Fruit fly (Drosophila melanogaster) whole organism, embryonic: ENCODE measurements around the gene CG2124.

Experiments used
- ATbp ChIP-seq: fragments of 200-800 bp; sonication (Bioruptor generic); optimal IDR thresholded peaks from 2 replicates; lab custom pipeline; 2017; ENCODE audit warnings: missing biosample characterization, mild to moderate bottlenecking, missing genetic modification characterization, missing genetic modification reagents
- Asciz ChIP-seq: fragments of 200-800 bp; sonication (Bioruptor generic); optimal IDR thresholded peaks from 2 replicates; lab custom pipeline; 2017; ENCODE audit warnings: missing biosample characterization, mild to moderate bottlenecking, missing genetic modification characterization, missing genetic modification reagents
- Atf-2 ChIP-seq: fragments of 200-800 bp; sonication (Bioruptor generic); optimal IDR thresholded peaks from 2 replicates; lab custom pipeline; 2016; ENCODE audit warnings: missing biosample characterization, missing genetic modification characterization
- Atf6 ChIP-seq: fragments of 200-800 bp; sonication (Bioruptor generic); IDR thresholded peaks from 2 replicates; pipeline ENCODE4 v1.3.6; 2022; ENCODE audit warnings: missing biosample characterization, missing genetic modification characterization
- CG13424 ChIP-seq: fragments of 200-800 bp; sonication (Bioruptor generic); optimal IDR thresholded peaks from 2 replicates; lab custom pipeline; 2019; ENCODE audit warnings: missing biosample characterization, mild to moderate bottlenecking, missing genetic modification characterization, moderate library complexity
- CG14014 ChIP-seq: fragments of 200-800 bp; sonication (Bioruptor generic); IDR thresholded peaks from 2 replicates; pipeline ENCODE4 v1.3.6; 2022; ENCODE audit warnings: missing biosample characterization, missing genetic modification characterization
- CG14441 ChIP-seq: fragments of 200-800 bp; sonication (Bioruptor generic); IDR thresholded peaks from 2 replicates; pipeline ENCODE4 v1.3.6; 2022; ENCODE audit warnings: missing biosample characterization, missing genetic modification characterization
- CG16813 ChIP-seq: fragments of 200-800 bp; sonication (Bioruptor generic); IDR thresholded peaks from 3 replicates; pipeline ENCODE4 v1.3.6; 2022; ENCODE audit warnings: missing biosample characterization, missing genetic modification characterization; ENCODE audit not compliant: partially characterized antibody
- CG18262 ChIP-seq: fragments of 200-800 bp; optimal IDR thresholded peaks from 3 replicates; lab custom pipeline; 2019; ENCODE audit warnings: missing biosample characterization, mild to moderate bottlenecking, missing genetic modification characterization, moderate library complexity
- CG2199 ChIP-seq: fragments of 200-800 bp; sonication (Bioruptor generic); IDR thresholded peaks from 3 replicates; pipeline ENCODE4 v1.3.6; 2022; ENCODE audit warnings: missing biosample characterization, missing genetic modification characterization
- CG2678 ChIP-seq: fragments of 200-800 bp; sonication (Bioruptor generic); optimal IDR thresholded peaks from 3 replicates; lab custom pipeline; 2019; ENCODE audit warnings: missing biosample characterization, mild to moderate bottlenecking, missing genetic modification characterization, moderate library complexity
- CG3847 ChIP-seq: fragments of 200-800 bp; sonication (Bioruptor generic); IDR thresholded peaks from 2 replicates; pipeline ENCODE4 v1.3.6; 2022; ENCODE audit warnings: missing biosample characterization, missing genetic modification characterization
- CG4328 ChIP-seq: fragments of 200-800 bp; sonication (Bioruptor generic); optimal IDR thresholded peaks from 3 replicates; lab custom pipeline; 2017; ENCODE audit warnings: missing biosample characterization, missing genetic modification reagents, missing genetic modification characterization
- CG6254 ChIP-seq: fragments of 200-800 bp; sonication (Bioruptor generic); optimal IDR thresholded peaks from 3 replicates; lab custom pipeline; 2017; ENCODE audit warnings: mild to moderate bottlenecking, missing biosample characterization, missing genetic modification reagents, missing genetic modification characterization
- CG6683 ChIP-seq: fragments of 200-800 bp; sonication (Bioruptor generic); optimal IDR thresholded peaks from 2 replicates; lab custom pipeline; 2017; ENCODE audit warnings: missing biosample characterization, mild to moderate bottlenecking, missing genetic modification characterization, missing genetic modification reagents
- CG6765 ChIP-seq: fragments of 200-800 bp; sonication (Bioruptor generic); optimal IDR thresholded peaks from 3 replicates; lab custom pipeline; 2017; ENCODE audit warnings: missing biosample characterization, mild to moderate bottlenecking, missing genetic modification characterization
- CG7271 ChIP-seq: fragments of 200-800 bp; sonication (Bioruptor generic); optimal IDR thresholded peaks from 2 replicates; lab custom pipeline; 2018; ENCODE audit warnings: missing biosample characterization, mild to moderate bottlenecking, missing genetic modification characterization, moderate library complexity
- CG9437 ChIP-seq: fragments of 200-800 bp; sonication (Bioruptor generic); optimal IDR thresholded peaks from 2 replicates; lab custom pipeline; 2018; ENCODE audit warnings: missing biosample characterization, mild to moderate bottlenecking, missing genetic modification characterization
- D19A ChIP-seq: fragments of 200-800 bp; optimal IDR thresholded peaks from 3 replicates; lab custom pipeline; 2019; ENCODE audit warnings: missing biosample characterization, mild to moderate bottlenecking, missing genetic modification characterization, moderate library complexity
- Dref ChIP-seq: fragments of 200-800 bp; sonication (Bioruptor generic); IDR thresholded peaks from 2 replicates; pipeline ENCODE4 v1.3.6; 2022; ENCODE audit warnings: missing biosample characterization, missing genetic modification characterization
- Hr51 ChIP-seq, 2 experiments: fragments of 200-800 bp; sonication (Bioruptor generic); optimal IDR thresholded peaks; 2 replicates in 1 of 2; 3 replicates in 1 of 2; lab custom pipeline; 2016 to 2018; ENCODE audit warnings: missing biosample characterization in 2 of 2, missing genetic modification characterization in 2 of 2, mild to moderate bottlenecking in 1 of 2, moderate library complexity in 1 of 2
- Hsf ChIP-seq: fragments of 200-800 bp; sonication (Bioruptor generic); optimal IDR thresholded peaks from 3 replicates; lab custom pipeline; 2016; ENCODE audit warnings: missing biosample characterization, missing genetic modification characterization
- Lpt ChIP-seq: fragments of >200 bp; optimal IDR thresholded peaks from 2 replicates; lab custom pipeline; 2018; ENCODE audit warnings: missing biosample characterization, missing genetic modification characterization
- MTF-1 ChIP-seq: fragments of 200-800 bp; sonication (Bioruptor generic); optimal IDR thresholded peaks from 2 replicates; lab custom pipeline; 2018; ENCODE audit warnings: missing biosample characterization, mild to moderate bottlenecking, missing genetic modification characterization, borderline replicate concordance
- Mad ChIP-seq: fragments of 200-800 bp; sonication (Bioruptor generic); optimal IDR thresholded peaks from 2 replicates; lab custom pipeline; 2016; ENCODE audit warnings: missing biosample characterization, missing genetic modification characterization
- Meics ChIP-seq: fragments of 200-800 bp; sonication (Bioruptor generic); optimal IDR thresholded peaks from 2 replicates; lab custom pipeline; 2017; ENCODE audit warnings: missing biosample characterization, mild to moderate bottlenecking, missing genetic modification characterization
- Myb ChIP-seq: fragments of 200-800 bp; sonication (Bioruptor generic); optimal IDR thresholded peaks from 2 replicates; lab custom pipeline; 2016; ENCODE audit warnings: missing biosample characterization, missing genetic modification characterization
- NfI ChIP-seq: fragments of 200-800 bp; sonication (Bioruptor generic); optimal IDR thresholded peaks from 3 replicates; lab custom pipeline; 2018; ENCODE audit warnings: missing biosample characterization, mild to moderate bottlenecking, missing genetic modification characterization, moderate library complexity
- Opbp ChIP-seq: fragments of 200-800 bp; sonication (Bioruptor generic); IDR thresholded peaks from 3 replicates; pipeline ENCODE4 v1.3.6; 2022; ENCODE audit warnings: missing biosample characterization, missing genetic modification characterization; ENCODE audit not compliant: partially characterized antibody
- Sry-β ChIP-seq: fragments of 200-800 bp; sonication (Bioruptor generic); optimal IDR thresholded peaks from 2 replicates; lab custom pipeline; 2018; ENCODE audit warnings: missing biosample characterization, mild to moderate bottlenecking, missing genetic modification characterization, moderate library complexity
- TFAM ChIP-seq: fragments of 200-800 bp; sonication (Bioruptor generic); optimal IDR thresholded peaks from 2 replicates; lab custom pipeline; 2017; ENCODE audit warnings: missing biosample characterization, missing genetic modification characterization, inconsistent platforms
- amos ChIP-seq: fragments of 200-800 bp; sonication (Bioruptor generic); IDR thresholded peaks from 2 replicates; pipeline ENCODE4 v1.3.6; 2022; ENCODE audit warnings: missing biosample characterization, missing genetic modification characterization; ENCODE audit not compliant: partially characterized antibody
- ap ChIP-seq: fragments of 200-800 bp; sonication (Bioruptor generic); IDR thresholded peaks from 2 replicates; pipeline ENCODE4 v1.3.6; 2022; ENCODE audit warnings: missing biosample characterization, missing genetic modification characterization
- bsh ChIP-seq, 2 experiments: fragments of 200-800 bp; sonication (Bioruptor generic); optimal IDR thresholded peaks; 2 replicates each; lab custom pipeline; 2017 to 2018; ENCODE audit warnings: mild to moderate bottlenecking in 2 of 2, missing biosample characterization in 2 of 2, missing genetic modification characterization in 2 of 2, moderate library complexity in 1 of 2
- dimm ChIP-seq: fragments of 200-800 bp; sonication (Bioruptor generic); IDR thresholded peaks from 2 replicates; pipeline ENCODE4 v1.3.6; 2022; ENCODE audit warnings: missing biosample characterization, missing genetic modification characterization
- fd64A ChIP-seq: fragments of 200-800 bp; sonication (Bioruptor generic); optimal IDR thresholded peaks from 3 replicates; lab custom pipeline; 2018; ENCODE audit warnings: missing biosample characterization, mild to moderate bottlenecking, missing genetic modification characterization
- kni ChIP-seq: fragments of 200-800 bp; sonication (Bioruptor generic); optimal IDR thresholded peaks from 3 replicates; lab custom pipeline; 2017; ENCODE audit warnings: mild to moderate bottlenecking, missing biosample characterization, missing genetic modification reagents, missing genetic modification characterization
- lbe ChIP-seq: fragments of 200-800 bp; sonication (Bioruptor generic); optimal IDR thresholded peaks from 2 replicates; lab custom pipeline; 2016; ENCODE audit warnings: missing biosample characterization, mild to moderate bottlenecking, missing genetic modification characterization
- lilli ChIP-seq: fragments of 200-800 bp; sonication (Bioruptor generic); optimal IDR thresholded peaks from 3 replicates; lab custom pipeline; 2016; ENCODE audit warnings: missing biosample characterization, missing genetic modification characterization
- lola ChIP-seq, 3 experiments: fragments of >200 bp in 2 of 3; fragments of 200-800 bp in 1 of 3; sonication (Bioruptor generic) in 1 of 3; optimal IDR thresholded peaks; 2 replicates each; lab custom pipeline; 2017 to 2019; ENCODE audit warnings: missing biosample characterization in 3 of 3, missing genetic modification characterization in 3 of 3, mild to moderate bottlenecking in 1 of 3, moderate library complexity in 1 of 3
- odd ChIP-seq: fragments of 200-800 bp; sonication (Bioruptor generic); optimal IDR thresholded peaks from 2 replicates; lab custom pipeline; 2017; ENCODE audit warnings: missing biosample characterization, mild to moderate bottlenecking, missing genetic modification characterization
- prd ChIP-seq, 3 experiments: fragments of >200 bp in 2 of 3; fragments of 200-800 bp in 1 of 3; sonication (Bioruptor generic) in 1 of 3; optimal IDR thresholded peaks in 2 of 3; IDR thresholded peaks in 1 of 3; 2 replicates in 2 of 3; 3 replicates in 1 of 3; pipeline versions ENCODE4 v1.3.6 to Lab custom; 2017 to 2022; ENCODE audit warnings: missing biosample characterization in 1 of 3, missing genetic modification characterization in 1 of 3
- repo ChIP-seq: fragments of 200-800 bp; sonication (Bioruptor generic); optimal IDR thresholded peaks from 2 replicates; lab custom pipeline; 2016; ENCODE audit warnings: missing biosample characterization, missing genetic modification characterization
- seq ChIP-seq: fragments of 200-800 bp; sonication (Bioruptor generic); IDR thresholded peaks from 2 replicates; pipeline ENCODE4 v1.3.6; 2022; ENCODE audit warnings: missing biosample characterization, missing genetic modification characterization
- tio ChIP-seq: fragments of 200-800 bp; sonication (Bioruptor generic); optimal IDR thresholded peaks from 2 replicates; lab custom pipeline; 2017; ENCODE audit warnings: missing biosample characterization, missing genetic modification characterization, inconsistent platforms
- vvl ChIP-seq: fragments of 200-800 bp; sonication (Bioruptor generic); IDR thresholded peaks from 2 replicates; pipeline ENCODE4 v1.3.6; 2022; ENCODE audit warnings: missing biosample characterization, missing genetic modification characterization
- wor ChIP-seq: fragments of 200-800 bp; sonication (Bioruptor generic); IDR thresholded peaks from 2 replicates; pipeline ENCODE4 v1.3.6; 2022; ENCODE audit warnings: missing biosample characterization, missing genetic modification characterization
- zf30C ChIP-seq: fragments of 200-800 bp; sonication (Bioruptor generic); optimal IDR thresholded peaks from 3 replicates; lab custom pipeline; 2018; ENCODE audit warnings: missing biosample characterization, mild to moderate bottlenecking, missing genetic modification characterization

Gene CG2124

dm6 chrX:10570142-10570756, 25.7 kb upstream of the CG2124 start (continued):
- 0 out of 2 replicates have a peak, but pooled peaks have one; percentile 47 for TF ChIP-seq Atf6 (GFP tag; lab: Robert Waterston, UW)
- TF ChIP-seq Mad = no peak
- peak; percentile 13 for TF ChIP-seq D19A (tag; lab: Kevin White, UChicago)
- no peak for TF ChIP-seq dimm (GFP tag; lab: Robert Waterston, UW)
- TF ChIP-seq CG6254 (GFP tag; lab: Kevin White, UChicago) = no peak
- TF ChIP-seq lola (GFP tag; optimal IDR thresholded peaks at IDR 0.05; lab: Kevin White, UChicago) = no peak
- peak; percentile 42; the same call in 1 of the 2 replicates for TF ChIP-seq CG3847 (GFP tag; lab: Robert Waterston, UW)
- TF ChIP-seq Atf-2 = peak; percentile 41
- no peak for TF ChIP-seq Lpt
- 0 out of 2 replicates have a peak, but pooled peaks have one; percentile 11 for TF ChIP-seq CG14014 (GFP tag; lab: Robert Waterston, UW)
- no peak for TF ChIP-seq kni (GFP tag; lab: Kevin White, UChicago)
- peak; percentile 10 for TF ChIP-seq odd (GFP tag; lab: Kevin White, UChicago)
- TF ChIP-seq Hr51 (GFP tag; optimal IDR thresholded peaks at IDR 0.05; lab: Kevin White, UChicago) = peak in 1 of 2 experiments; percentile 71
- TF ChIP-seq ap = peak; percentile 56
- no peak for TF ChIP-seq Dref
- TF ChIP-seq CG7271 = no peak
- TF ChIP-seq prd (optimal IDR thresholded peaks at IDR 0.05; lab: Kevin White, UChicago) = no peak
- peak; percentile 60; the same call in 1 of the 3 replicates for TF ChIP-seq prd (GFP tag; IDR thresholded peaks at IDR 0.05; lab: Robert Waterston, UW)
- TF ChIP-seq CG16813 (GFP tag; lab: Robert Waterston, UW) = no peak
- TF ChIP-seq repo (GFP tag; lab: Kevin White, UChicago) = no peak
- TF ChIP-seq CG14441 (GFP tag; lab: Robert Waterston, UW) = no peak; the same call in 1 of the 2 replicates
- TF ChIP-seq lbe (GFP tag; lab: Kevin White, UChicago) = peak; percentile 25
- no peak for TF ChIP-seq zf30C (GFP tag; lab: Kevin White, UChicago)
- peak; percentile 48 for TF ChIP-seq Meics (GFP tag; lab: Kevin White, UChicago)
- no peak for TF ChIP-seq CG6683 (GFP tag; lab: Kevin White, UChicago)
- peak; percentile 36 for TF ChIP-seq CG13424 (tag; lab: Kevin White, UChicago)
- TF ChIP-seq Sry-β (GFP tag; lab: Kevin White, UChicago) = no peak
- peak; percentile 64 for TF ChIP-seq ATbp (GFP tag; lab: Kevin White, UChicago)
- TF ChIP-seq NfI (GFP tag; lab: Kevin White, UChicago) = peak; percentile 23
- TF ChIP-seq amos (GFP tag; lab: Robert Waterston, UW) = no peak
- TF ChIP-seq Hsf (GFP tag; lab: Kevin White, UChicago) = peak; percentile 47
- TF ChIP-seq Opbp (GFP tag; lab: Robert Waterston, UW) = no peak
- TF ChIP-seq CG6765 (GFP tag; lab: Kevin White, UChicago) = no peak
- TF ChIP-seq bsh (GFP tag; optimal IDR thresholded peaks at IDR 0.05; lab: Kevin White, UChicago) = peak; percentile 70 to 88
- peak; percentile 61 for TF ChIP-seq CG2678 (tag; lab: Kevin White, UChicago)
- peak; percentile 48; the same call in 1 of the 2 replicates for TF ChIP-seq wor (GFP tag; lab: Robert Waterston, UW)
- no peak for TF ChIP-seq CG2199 (GFP tag; lab: Robert Waterston, UW)
- TF ChIP-seq Myb (GFP tag; lab: Kevin White, UChicago) = no peak
- TF ChIP-seq MTF-1 = no peak
- peak; percentile 19 for TF ChIP-seq tio (GFP tag; lab: Kevin White, UChicago)
- TF ChIP-seq CG4328 (GFP tag; lab: Kevin White, UChicago) = no peak
- TF ChIP-seq Asciz = no peak
- TF ChIP-seq TFAM (GFP tag; lab: Kevin White, UChicago) = no peak
- TF ChIP-seq fd64A (GFP tag; lab: Kevin White, UChicago) = no peak
- TF ChIP-seq CG9437 (GFP tag; lab: Kevin White, UChicago) = peak; percentile 20
- peak; percentile 44 for TF ChIP-seq CG18262 (tag; lab: Kevin White, UChicago)
- no peak for TF ChIP-seq seq (GFP tag; lab: Robert Waterston, UW)
- peak; percentile 44 for TF ChIP-seq lilli (GFP tag; lab: Kevin White, UChicago)
- TF ChIP-seq vvl (GFP tag; lab: Robert Waterston, UW) = peak; percentile 76
